Fruit fly (Drosophila melanogaster) whole organism, embryonic: ENCODE results near the gene CG16965.

Source experiments
- CG10321 ChIP-seq: fragments of 200-800 bp; sonication (Bioruptor generic); IDR thresholded peaks from 2 replicates; pipeline ENCODE4 v1.3.6; 2022; ENCODE audit warnings: missing biosample characterization, missing genetic modification characterization
- CG10654 ChIP-seq: fragments of 200-800 bp; sonication (Bioruptor generic); optimal IDR thresholded peaks from 2 replicates; lab custom pipeline; 2016; ENCODE audit warnings: missing biosample characterization, missing genetic modification characterization
- CG11247 ChIP-seq: fragments of 200-800 bp; sonication (Bioruptor generic); IDR thresholded peaks from 2 replicates; pipeline ENCODE4 v1.3.6; 2022; ENCODE audit warnings: missing biosample characterization, missing genetic modification characterization
- CG11695 ChIP-seq: fragments of 200-800 bp; sonication (Bioruptor generic); IDR thresholded peaks from 3 replicates; pipeline ENCODE4 v1.3.6; 2022; ENCODE audit warnings: missing biosample characterization, missing genetic modification characterization
- CG11696 ChIP-seq: fragments of 200-800 bp; sonication (Bioruptor generic); IDR thresholded peaks from 2 replicates; pipeline ENCODE4 v1.3.6; 2022; ENCODE audit warnings: missing biosample characterization, missing genetic modification characterization
- CG14710 ChIP-seq: fragments of 200-800 bp; sonication (Bioruptor generic); optimal IDR thresholded peaks from 3 replicates; lab custom pipeline; 2019; ENCODE audit warnings: missing biosample characterization, mild to moderate bottlenecking, missing genetic modification characterization, moderate library complexity
- CG15479 ChIP-seq: fragments of 200-800 bp; sonication (Bioruptor generic); optimal IDR thresholded peaks from 3 replicates; lab custom pipeline; 2019; ENCODE audit warnings: missing biosample characterization, mild to moderate bottlenecking, missing genetic modification characterization, moderate library complexity
- CG18011 ChIP-seq: fragments of 200-800 bp; sonication (Bioruptor generic); optimal IDR thresholded peaks from 2 replicates; lab custom pipeline; 2017; ENCODE audit warnings: missing biosample characterization, missing genetic modification characterization, mild to moderate bottlenecking, moderate library complexity, missing genotype
- CG18599 ChIP-seq: fragments of 200-800 bp; sonication (Bioruptor generic); optimal IDR thresholded peaks from 3 replicates; lab custom pipeline; 2017; ENCODE audit warnings: missing biosample characterization, missing genetic modification characterization, mild to moderate bottlenecking, moderate library complexity, missing genetic modification reagents
- CG2712 ChIP-seq: fragments of 200-800 bp; optimal IDR thresholded peaks from 3 replicates; lab custom pipeline; 2019; ENCODE audit warnings: missing biosample characterization, mild to moderate bottlenecking, missing genetic modification characterization, moderate library complexity
- CG30431 ChIP-seq: fragments of 200-800 bp; sonication (Bioruptor generic); optimal IDR thresholded peaks from 2 replicates; lab custom pipeline; 2017; ENCODE audit warnings: missing biosample characterization, missing genetic modification characterization
- CG3065 ChIP-seq: fragments of 200-800 bp; sonication (Bioruptor generic); optimal IDR thresholded peaks from 2 replicates; lab custom pipeline; 2016; ENCODE audit warnings: missing biosample characterization, missing genetic modification characterization
- CG32772 ChIP-seq: fragments of 200-800 bp; sonication (Bioruptor generic); IDR thresholded peaks from 2 replicates; pipeline ENCODE4 v1.3.6; 2022; ENCODE audit warnings: missing biosample characterization, missing genetic modification characterization
- CG3407 ChIP-seq: fragments of 200-800 bp; sonication (Bioruptor generic); optimal IDR thresholded peaks from 2 replicates; lab custom pipeline; 2018; ENCODE audit warnings: missing biosample characterization, mild to moderate bottlenecking, missing genetic modification characterization
- CG4328 ChIP-seq: fragments of 200-800 bp; sonication (Bioruptor generic); optimal IDR thresholded peaks from 3 replicates; lab custom pipeline; 2017; ENCODE audit warnings: missing biosample characterization, missing genetic modification reagents, missing genetic modification characterization
- CG6175 ChIP-seq: fragments of 200-800 bp; sonication (Bioruptor generic); IDR thresholded peaks from 3 replicates; pipeline ENCODE4 v1.3.6; 2022; ENCODE audit warnings: missing biosample characterization, missing genetic modification characterization
- CG8359 ChIP-seq: fragments of 200-800 bp; sonication (Bioruptor generic); optimal IDR thresholded peaks from 2 replicates; lab custom pipeline; 2017; ENCODE audit warnings: missing biosample characterization, mild to moderate bottlenecking, missing genetic modification characterization, borderline replicate concordance
- CG9876 ChIP-seq: fragments of 200-800 bp; sonication (Bioruptor generic); optimal IDR thresholded peaks from 2 replicates; lab custom pipeline; 2016; ENCODE audit warnings: missing biosample characterization, missing genetic modification characterization
- Eip74EF ChIP-seq, 2 experiments: fragments of 200-800 bp in 1 of 2; fragments of >200 bp in 1 of 2; sonication (Bioruptor generic) in 1 of 2; optimal IDR thresholded peaks; 2 replicates each; lab custom pipeline; 2017 to 2019; ENCODE audit warnings: missing biosample characterization in 2 of 2, missing genetic modification characterization in 2 of 2, mild to moderate bottlenecking in 1 of 2, moderate library complexity in 1 of 2
- Ets97D ChIP-seq: fragments of 200-800 bp; sonication (Bioruptor generic); optimal IDR thresholded peaks from 3 replicates; lab custom pipeline; 2016; ENCODE audit warnings: missing biosample characterization, missing genetic modification characterization
- Hand ChIP-seq: fragments of 200-800 bp; sonication (Bioruptor generic); optimal IDR thresholded peaks from 2 replicates; lab custom pipeline; 2017; ENCODE audit warnings: mild to moderate bottlenecking, missing biosample characterization, missing genetic modification reagents, missing genetic modification characterization
- Hey ChIP-seq: fragments of 200-800 bp; sonication (Bioruptor generic); optimal IDR thresholded peaks from 3 replicates; lab custom pipeline; 2018; ENCODE audit warnings: missing biosample characterization, mild to moderate bottlenecking, missing genetic modification characterization
- Mrtf ChIP-seq: fragments of 200-800 bp; sonication (Bioruptor generic); IDR thresholded peaks from 3 replicates; pipeline ENCODE4 v1.3.6; 2022; ENCODE audit warnings: missing biosample characterization, missing genetic modification characterization
- Optix ChIP-seq: fragments of 200-800 bp; sonication (Bioruptor generic); IDR thresholded peaks from 3 replicates; pipeline ENCODE4 v1.3.6; 2022; ENCODE audit warnings: missing biosample characterization, missing genetic modification characterization
- Sox102F ChIP-seq: fragments of 200-800 bp; sonication (Bioruptor generic); optimal IDR thresholded peaks from 2 replicates; lab custom pipeline; 2018; ENCODE audit warnings: missing biosample characterization, mild to moderate bottlenecking, missing genetic modification characterization, moderate library complexity
- Spps ChIP-seq: fragments of 200-800 bp; sonication (Bioruptor generic); optimal IDR thresholded peaks from 2 replicates; lab custom pipeline; 2018; ENCODE audit warnings: missing biosample characterization, mild to moderate bottlenecking, missing genetic modification characterization
- Sry-β ChIP-seq: fragments of 200-800 bp; sonication (Bioruptor generic); optimal IDR thresholded peaks from 2 replicates; lab custom pipeline; 2018; ENCODE audit warnings: missing biosample characterization, mild to moderate bottlenecking, missing genetic modification characterization, moderate library complexity
- ap ChIP-seq: fragments of 200-800 bp; sonication (Bioruptor generic); IDR thresholded peaks from 2 replicates; pipeline ENCODE4 v1.3.6; 2022; ENCODE audit warnings: missing biosample characterization, missing genetic modification characterization
- bigmax ChIP-seq: fragments of 200-800 bp; sonication (Bioruptor generic); optimal IDR thresholded peaks from 2 replicates; lab custom pipeline; 2018; ENCODE audit warnings: missing biosample characterization, mild to moderate bottlenecking, missing genetic modification characterization
- emc ChIP-seq: fragments of 200-800 bp; sonication (Bioruptor generic); optimal IDR thresholded peaks from 2 replicates; lab custom pipeline; 2016; ENCODE audit warnings: missing biosample characterization, missing genetic modification characterization
- ewg ChIP-seq: fragments of 200-800 bp; sonication (Bioruptor generic); optimal IDR thresholded peaks from 3 replicates; lab custom pipeline; 2017; ENCODE audit warnings: mild to moderate bottlenecking, missing biosample characterization, missing genetic modification reagents, missing genetic modification characterization
- eyg ChIP-seq: fragments of 200-800 bp; sonication (Bioruptor generic); optimal IDR thresholded peaks from 3 replicates; lab custom pipeline; 2016; ENCODE audit warnings: missing biosample characterization, missing genetic modification characterization
- fd64A ChIP-seq: fragments of 200-800 bp; sonication (Bioruptor generic); optimal IDR thresholded peaks from 3 replicates; lab custom pipeline; 2018; ENCODE audit warnings: missing biosample characterization, mild to moderate bottlenecking, missing genetic modification characterization
- gcm2 ChIP-seq: fragments of 200-800 bp; sonication (Bioruptor generic); optimal IDR thresholded peaks from 2 replicates; lab custom pipeline; 2016; ENCODE audit warnings: missing biosample characterization, missing genetic modification characterization
- hb ChIP-seq: fragments of 200-800 bp; sonication (Bioruptor generic); IDR thresholded peaks from 3 replicates; pipeline ENCODE4 v1.3.6; 2022; ENCODE audit warnings: missing biosample characterization, missing genetic modification characterization; ENCODE audit not compliant: partially characterized antibody
- kah ChIP-seq: fragments of 200-800 bp; sonication (Bioruptor generic); optimal IDR thresholded peaks from 2 replicates; lab custom pipeline; 2018; ENCODE audit warnings: missing biosample characterization, mild to moderate bottlenecking, missing genetic modification characterization
- pan ChIP-seq, 4 experiments: fragments of >200 bp in 3 of 4; fragments of 200-800 bp in 1 of 4; sonication (Bioruptor generic) in 1 of 4; optimal IDR thresholded peaks in 3 of 4; IDR thresholded peaks in 1 of 4; 2 replicates each; pipeline versions ENCODE4 v1.3.6 to Lab custom; 2017 to 2022; ENCODE audit warnings: missing biosample characterization in 2 of 4, missing genetic modification characterization in 2 of 4, mixed read lengths in 1 of 4
- pb ChIP-seq: fragments of 200-800 bp; sonication (Bioruptor generic); optimal IDR thresholded peaks from 3 replicates; lab custom pipeline; 2016; ENCODE audit warnings: missing biosample characterization, missing genetic modification characterization
- peb ChIP-seq: fragments of 200-800 bp; sonication (Bioruptor generic); IDR thresholded peaks from 2 replicates; pipeline ENCODE4 v1.3.6; 2022; ENCODE audit warnings: missing biosample characterization, missing genetic modification characterization
- pho ChIP-seq: fragments of 200-800 bp; sonication (Bioruptor generic); optimal IDR thresholded peaks from 2 replicates; lab custom pipeline; 2016; ENCODE audit warnings: missing biosample characterization, missing genetic modification characterization
- scrt ChIP-seq: fragments of 200-800 bp; sonication (Bioruptor generic); optimal IDR thresholded peaks from 2 replicates; lab custom pipeline; 2018; ENCODE audit warnings: missing biosample characterization, mild to moderate bottlenecking, missing genetic modification characterization, moderate library complexity
- shn ChIP-seq: fragments of 200-800 bp; sonication (Bioruptor generic); optimal IDR thresholded peaks from 3 replicates; lab custom pipeline; 2016; ENCODE audit warnings: missing biosample characterization, missing genetic modification characterization
- so ChIP-seq: fragments of 200-800 bp; sonication (Bioruptor generic); IDR thresholded peaks from 3 replicates; pipeline ENCODE4 v1.3.6; 2022; ENCODE audit warnings: missing biosample characterization, missing genetic modification characterization
- sob ChIP-seq: fragments of 200-800 bp; sonication (Bioruptor generic); IDR thresholded peaks from 2 replicates; pipeline ENCODE4 v1.3.6; 2022; ENCODE audit warnings: missing biosample characterization, missing genetic modification characterization
- stwl ChIP-seq: fragments of 200-800 bp; sonication (Bioruptor generic); optimal IDR thresholded peaks from 3 replicates; lab custom pipeline; 2018; ENCODE audit warnings: missing biosample characterization, mild to moderate bottlenecking, missing genetic modification characterization, moderate library complexity
- toy ChIP-seq: fragments of 200-800 bp; sonication (Bioruptor generic); IDR thresholded peaks from 2 replicates; pipeline ENCODE4 v1.3.6; 2022; ENCODE audit warnings: missing biosample characterization, missing genetic modification characterization
- twi ChIP-seq: fragments of 200-800 bp; optimal IDR thresholded peaks from 2 replicates; lab custom pipeline; 2019; ENCODE audit warnings: missing biosample characterization, mild to moderate bottlenecking, missing genetic modification characterization, moderate library complexity
- usp ChIP-seq: fragments of >200 bp; optimal IDR thresholded peaks from 2 replicates; lab custom pipeline; 2017; ENCODE audit warnings: missing biosample characterization, missing genetic modification characterization

CG16965 gene

DNA sequence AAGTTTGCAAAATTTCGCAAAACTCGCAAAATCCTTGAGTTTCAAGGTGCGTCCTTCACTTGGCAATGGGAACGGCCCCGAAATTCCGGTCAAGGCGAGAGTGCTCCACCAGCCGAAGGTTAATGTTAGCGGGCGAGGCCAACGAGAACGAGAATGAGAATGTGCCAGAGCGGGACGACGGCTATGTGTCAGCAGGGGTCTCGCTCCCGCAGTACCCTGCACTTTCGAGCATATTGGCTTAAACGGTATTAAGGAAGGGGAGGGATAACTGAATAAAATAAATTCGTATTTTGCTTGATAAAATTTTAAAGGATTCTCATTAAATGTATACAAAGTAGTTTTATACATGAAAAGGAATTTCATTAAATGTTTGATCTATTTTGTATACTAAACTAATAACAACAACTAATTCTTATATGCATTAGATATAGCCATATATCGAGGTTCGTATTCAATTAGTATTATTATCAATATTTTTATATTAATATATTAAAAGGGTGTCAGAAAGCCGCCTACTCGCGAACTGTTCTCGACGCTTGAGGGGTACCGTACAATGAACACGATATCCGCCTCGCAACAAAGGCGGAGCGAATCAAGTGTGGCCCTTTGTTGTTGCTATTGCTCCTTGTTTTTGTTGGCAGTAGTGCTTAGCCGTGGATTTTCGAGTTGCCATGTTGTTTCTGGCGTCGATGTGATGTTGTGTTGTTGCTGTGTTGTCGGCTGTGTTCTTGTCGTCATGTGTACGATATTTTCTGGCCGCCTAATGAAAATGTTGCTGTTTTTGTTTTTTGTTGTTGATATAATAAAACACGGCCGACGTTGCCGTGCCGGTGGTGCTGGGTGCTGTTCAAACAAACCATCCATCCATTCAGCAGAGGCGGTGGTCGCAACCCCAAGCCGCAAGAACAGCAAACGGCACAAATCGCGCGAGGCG is 25.3 kb downstream of the CG16965 start (continued):
- TF ChIP-seq kah (GFP tag; lab: Kevin White, UChicago) (peak; percentile 42), CG10654 (peak; percentile 88), so (GFP tag; lab: Robert Waterston, UW) (no peak), pan (optimal IDR thresholded peaks at IDR 0.05; lab: Kevin White, UChicago) (peak in 1 of 2 experiments; percentile 79), pan (GFP tag; optimal IDR thresholded peaks at IDR 0.05 in 1 of 2, IDR thresholded peaks at IDR 0.05 in 1 of 2) (peak in 1 of 2 experiments; percentile 69), gcm2 (GFP tag; lab: Kevin White, UChicago) (peak; percentile 36), usp (GFP tag; lab: Kevin White, UChicago) (no peak), toy (GFP tag; lab: Robert Waterston, UW) (no peak), scrt (no peak), stwl (tag; lab: Kevin White, UChicago) (no peak), fd64A (GFP tag; lab: Kevin White, UChicago) (no peak), Eip74EF (GFP tag; optimal IDR thresholded peaks at IDR 0.05; lab: Kevin White, UChicago) (peak in 1 of 2 experiments; percentile 98), CG4328 (GFP tag; lab: Kevin White, UChicago) (peak; percentile 94), Hand (GFP tag; lab: Kevin White, UChicago) (peak; percentile 94), shn (GFP tag; lab: Kevin White, UChicago) (peak; percentile 77), sob (no peak), Sox102F (GFP tag; lab: Kevin White, UChicago) (peak; percentile 93), CG3065 (GFP tag; lab: Kevin White, UChicago) (peak; percentile 77), hb (GFP tag; lab: Robert Waterston, UW) (no peak), CG10321 (GFP tag; lab: Robert Waterston, UW) (no peak), Hey (tag; lab: Kevin White, UChicago) (peak; percentile 31), CG18011 (GFP tag; lab: Kevin White, UChicago) (peak; percentile 16), CG2712 (tag; lab: Kevin White, UChicago) (peak; percentile 98), twi (tag; lab: Kevin White, UChicago) (peak; percentile 92), Mrtf (GFP tag; lab: Robert Waterston, UW) (no peak), emc (no peak), CG11696 (GFP tag; lab: Robert Waterston, UW) (no peak), Sry-β (GFP tag; lab: Kevin White, UChicago) (peak; percentile 39), CG9876 (peak; percentile 11), CG30431 (GFP tag; lab: Kevin White, UChicago) (peak; percentile 87), Ets97D (GFP tag; lab: Kevin White, UChicago) (peak; percentile 2), CG11247 (GFP tag; lab: Robert Waterston, UW) (no peak), CG3407 (GFP tag; lab: Kevin White, UChicago) (peak; percentile 86), CG6175 (GFP tag; lab: Robert Waterston, UW) (no peak), ewg (GFP tag; lab: Kevin White, UChicago) (peak; percentile 83), bigmax (no peak), CG15479 (GFP tag; lab: Kevin White, UChicago) (no peak), CG14710 (tag; lab: Kevin White, UChicago) (peak; percentile 97), ap (GFP tag; lab: Robert Waterston, UW) (no peak), eyg (GFP tag; lab: Kevin White, UChicago) (peak; percentile 52), Optix (GFP tag; lab: Robert Waterston, UW) (no peak), CG8359 (GFP tag; lab: Kevin White, UChicago) (no peak), pho (GFP tag; lab: Kevin White, UChicago) (no peak), peb (no peak), pb (GFP tag; lab: Kevin White, UChicago) (peak; percentile 26), CG18599 (GFP tag; lab: Kevin White, UChicago) (peak; percentile 96), Spps (tag; lab: Kevin White, UChicago) (peak; percentile 84), CG11695 (GFP tag; lab: Robert Waterston, UW) (no peak), CG32772 (GFP tag; lab: Robert Waterston, UW) (no peak)
